Worm (Caenorhabditis elegans): Measurements from ENCODE around the gene F40H3.1.

Gene F40H3.1

DNA sequence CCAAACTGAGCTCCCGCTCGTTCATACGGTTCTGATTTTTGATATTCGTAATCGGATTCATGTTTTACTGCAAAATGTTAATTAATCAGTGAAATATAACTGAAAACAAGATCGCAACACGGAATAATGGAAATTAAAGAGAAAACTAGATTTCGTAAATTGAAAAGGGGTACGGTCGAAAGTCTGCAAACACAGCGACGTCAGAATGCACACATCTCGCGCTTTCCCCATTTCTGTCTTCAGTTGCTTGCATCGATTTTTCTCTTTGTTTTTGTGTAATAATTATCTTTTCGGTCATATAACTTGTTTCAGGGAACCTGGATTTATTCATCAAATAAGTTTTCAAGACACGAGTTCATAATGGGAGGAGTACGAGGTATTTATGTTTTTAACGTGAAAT, 17.2 kb downstream of the F40H3.1 start, which contains the start of the genes rbmx-2 and C30B5.2 (continued):
- TF ChIP-seq nhr-42 (GFP tag; IDR thresholded peaks at IDR 0.05) (no peak), hif-1 (tag; optimal IDR thresholded peaks at IDR 0.05) (no peak), fos-1 (tag; optimal IDR thresholded peaks at IDR 0.05) (no peak), zip-2 (tag; optimal IDR thresholded peaks at IDR 0.05) (no peak), ceh-28 (tag; optimal IDR thresholded peaks at IDR 0.05) (no peak), ama-1 (optimal IDR thresholded peaks at IDR 0.05) (no peak), skn-1 (tag; optimal IDR thresholded peaks at IDR 0.05) (no peak)

DNA sequence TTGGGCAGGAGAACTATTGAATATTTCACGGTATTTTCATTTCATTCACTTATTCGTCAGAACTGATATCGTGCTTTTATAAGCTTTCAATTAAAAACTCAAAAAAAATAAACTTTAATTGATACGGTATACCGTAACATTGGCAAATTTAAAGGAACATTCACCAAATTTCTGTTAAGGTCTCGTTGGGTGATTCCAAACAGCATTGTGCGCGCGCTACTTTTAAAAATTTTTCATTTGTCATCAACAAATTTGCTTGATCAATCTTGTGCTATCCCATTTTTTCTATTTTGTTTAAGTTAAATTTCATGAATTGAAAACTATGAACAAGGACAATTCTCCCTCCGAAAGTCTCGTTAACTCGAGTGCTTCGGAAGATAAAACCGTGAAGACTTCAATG, 18.8 kb downstream of the F40H3.1 start, which contains the start of gene szy-4:
szy-4 (plus strand) TSS at position 229 of the 400 bp plus-strand sequence.
- TF ChIP-seq unc-130 (GFP tag; optimal IDR thresholded peaks at IDR 0.05) (peak; percentile 34), mep-1 (tag; optimal IDR thresholded peaks at IDR 0.05) (no peak)

ce11 chrII:6199010-6199409, 19.4 kb downstream of the F40H3.1 start:
- TF ChIP-seq gei-8 (GFP tag; optimal IDR thresholded peaks at IDR 0.05) (no peak), dve-1 (tag; optimal IDR thresholded peaks at IDR 0.05; ENCODE audit: insufficient read depth) (no peak), lin-29 (GFP tag; IDR thresholded peaks at IDR 0.05) (no peak), zip-11 (GFP tag; IDR thresholded peaks at IDR 0.05) (no peak), egl-27 (tag; optimal IDR thresholded peaks at IDR 0.05) (no peak), nhr-76 (tag; optimal IDR thresholded peaks at IDR 0.05) (no peak), dmd-8 (GFP tag; IDR thresholded peaks at IDR 0.05) (no peak), unc-39 (tag; optimal IDR thresholded peaks at IDR 0.05) (no peak), ztf-11 (tag; optimal IDR thresholded peaks at IDR 0.05) (no peak), unc-130 (GFP tag; optimal IDR thresholded peaks at IDR 0.05) (no peak), spr-1 (tag; optimal IDR thresholded peaks at IDR 0.05) (no peak), hlh-30 (tag; optimal IDR thresholded peaks at IDR 0.05; ENCODE audit: insufficient read depth) (no peak), ceh-62 (tag; optimal IDR thresholded peaks at IDR 0.05) (no peak), ztf-7 (tag; optimal IDR thresholded peaks at IDR 0.05) (no peak), tag-97 (GFP tag; IDR thresholded peaks at IDR 0.05) (no peak), mxl-3 (GFP tag; optimal IDR thresholded peaks at IDR 0.05) (no peak), madf-5 (GFP tag; IDR thresholded peaks at IDR 0.05) (no peak), nhr-11 (tag; optimal IDR thresholded peaks at IDR 0.05) (no peak), mdt-29 (GFP tag; IDR thresholded peaks at IDR 0.05) (no peak), ZK546.5 (tag; optimal IDR thresholded peaks at IDR 0.05) (no peak)

ce11 chrII:6202910-6203309, 23.3 kb downstream of the F40H3.1 start, which contains the start of gene C30B5.17:
TSS of gene C30B5.17 (minus strand) at chrII:6203010.
- no peak for TF ChIP-seq nhr-28 (tag; optimal IDR thresholded peaks at IDR 0.05)

- TF ChIP-seq fkh-10 (GFP tag; optimal IDR thresholded peaks at IDR 0.05), result peak; percentile 51
- TF ChIP-seq ZK546.5 (tag; optimal IDR thresholded peaks at IDR 0.05), result no peak
Observed at ce11 chrII:6207252-6207651, 27.6 kb downstream of the F40H3.1 start.

- TF ChIP-seq aha-1 (tag) (peak; percentile 44), spr-3 (GFP tag; optimal IDR thresholded peaks at IDR 0.05) (no peak)
Observed at ce11 chrII:6208116-6208515, 28.5 kb downstream of the F40H3.1 start, which contains the start of gene daf-37. TSS of gene daf-37 (minus strand) at chrII:6208216.

- TF ChIP-seq aly-2 (tag; optimal IDR thresholded peaks at IDR 0.05) (no peak), fos-1 (tag; optimal IDR thresholded peaks at IDR 0.05) (no peak), lin-1 (GFP tag; IDR thresholded peaks at IDR 0.05) (no peak), dmd-6 (GFP tag; IDR thresholded peaks at IDR 0.05) (no peak), lin-38 (GFP tag; IDR thresholded peaks at IDR 0.05) (no peak), ceh-28 (tag; optimal IDR thresholded peaks at IDR 0.05) (no peak), ces-1 (GFP tag; optimal IDR thresholded peaks at IDR 0.05) (no peak), ceh-44 (GFP tag; IDR thresholded peaks at IDR 0.05) (no peak), vab-7 (GFP tag; IDR thresholded peaks at IDR 0.05) (no peak), sdz-12 (GFP tag; optimal IDR thresholded peaks at IDR 0.05) (no peak), nhr-76 (tag; optimal IDR thresholded peaks at IDR 0.05) (no peak), hif-1 (tag; optimal IDR thresholded peaks at IDR 0.05) (no peak), F26F4.8 (GFP tag; conservative IDR thresholded peaks at IDR 0.05) (no peak), nhr-28 (tag; optimal IDR thresholded peaks at IDR 0.05) (no peak)
Observed at ce11 chrII:6219346-6219745, 39.7 kb downstream of the F40H3.1 start, which contains the start of gene mks-2. TSS of gene mks-2 (minus strand) at chrII:6219446.
